Worm (Caenorhabditis elegans) whole organism, early embryonic: ENCODE measurements around the gene F25B3.2.

Experiments used
- B0310.2 ChIP-seq: sonication (generic microtip); optimal IDR thresholded peaks from 2 replicates; lab custom pipeline; 2016; ENCODE audit warnings: mild to moderate bottlenecking, missing genetic modification characterization, missing compliant biosample characterization
- F13C5.2 ChIP-seq: sonication (generic microtip); optimal IDR thresholded peaks from 2 replicates; lab custom pipeline; 2017; ENCODE audit warnings: mild to moderate bottlenecking, missing genetic modification characterization, inconsistent platforms, missing compliant biosample characterization
- aly-1 ChIP-seq: sonication (generic microtip); optimal IDR thresholded peaks from 2 replicates; lab custom pipeline; 2016; ENCODE audit warnings: missing genetic modification characterization, missing compliant biosample characterization
- ama-1 ChIP-seq: fragments of 150-350 bp; optimal IDR thresholded peaks from 2 replicates; lab custom pipeline; 2014
- ceh-13 ChIP-seq: fragments of 200-800 bp; sonication (Bioruptor generic); optimal IDR thresholded peaks from 2 replicates; lab custom pipeline; 2018; ENCODE audit warnings: mild to moderate bottlenecking, missing genetic modification characterization, missing compliant biosample characterization
- ceh-36 ChIP-seq: sonication (generic microtip); optimal IDR thresholded peaks from 2 replicates; lab custom pipeline; 2016; ENCODE audit warnings: missing genetic modification characterization, inconsistent platforms, missing compliant biosample characterization
- ets-7 ChIP-seq: sonication (generic microtip); optimal IDR thresholded peaks from 2 replicates; lab custom pipeline; 2016; ENCODE audit warnings: missing genotype, missing genetic modification characterization, missing compliant biosample characterization
- flt-1 ChIP-seq: fragments of 200-800 bp; sonication (Bioruptor generic); IDR thresholded peaks from 2 replicates; pipeline ENCODE4 v1.3.6; 2022; ENCODE audit warnings: missing genetic modification characterization, missing compliant biosample characterization
- hmbx-1 ChIP-seq: sonication (generic microtip); optimal IDR thresholded peaks from 2 replicates; lab custom pipeline; 2016; ENCODE audit warnings: mild to moderate bottlenecking, missing genetic modification characterization, missing compliant biosample characterization
- hmg-4 ChIP-seq: fragments of 200-800 bp; sonication (Bioruptor generic); optimal IDR thresholded peaks from 2 replicates; lab custom pipeline; 2018; ENCODE audit warnings: mild to moderate bottlenecking, missing genetic modification characterization, missing compliant biosample characterization
- hnd-1 ChIP-seq: sonication (generic microtip); optimal IDR thresholded peaks from 2 replicates; lab custom pipeline; 2016; ENCODE audit warnings: missing genetic modification characterization, missing compliant biosample characterization
- pes-1 ChIP-seq: fragments of 200-800 bp; sonication (Bioruptor generic); IDR thresholded peaks from 2 replicates; pipeline ENCODE4 v1.3.6; 2022; ENCODE audit warnings: missing genetic modification reagents, missing genetic modification characterization, missing compliant biosample characterization
- scrt-1 ChIP-seq: fragments of 200-800 bp; sonication (Bioruptor generic); IDR thresholded peaks from 2 replicates; pipeline ENCODE4 v1.3.6; 2022; ENCODE audit warnings: missing genetic modification characterization, missing compliant biosample characterization
- sea-1 ChIP-seq: fragments of 200-800 bp; sonication (Bioruptor generic); conservative IDR thresholded peaks from 2 replicates; pipeline ENCODE4 v1.3.6; 2022; ENCODE audit warnings: missing genetic modification characterization, missing compliant biosample characterization
- tbx-11 ChIP-seq: fragments of 200-800 bp; sonication (Bioruptor generic); IDR thresholded peaks from 2 replicates; pipeline ENCODE4 v1.3.6; 2022; ENCODE audit warnings: missing genetic modification characterization, missing compliant biosample characterization
- tbx-37 ChIP-seq: fragments of 200-800 bp; sonication (Bioruptor generic); conservative IDR thresholded peaks from 2 replicates; pipeline ENCODE4 v1.3.6; 2022; ENCODE audit warnings: missing genetic modification reagents, missing genetic modification characterization, missing compliant biosample characterization
- tra-4 ChIP-seq: sonication (generic microtip); optimal IDR thresholded peaks from 2 replicates; lab custom pipeline; 2017; ENCODE audit warnings: missing genetic modification characterization, missing compliant biosample characterization

F25B3.2 gene

ce11 chrV:9582594-9583322 is 5.7 kb downstream of the F25B3.2 start, which contains the start of gene rtfo-1:
Gene rtfo-1 (minus strand): TSS chrV:9582644.
- TF ChIP-seq scrt-1 (GFP tag; lab: Robert Waterston, UW) (peak; percentile 41; the same call in 1 of the 2 replicates), tbx-11 (GFP tag; lab: Robert Waterston, UW) (peak; percentile 14; the same call in 1 of the 2 replicates), sea-1 (GFP tag; lab: Robert Waterston, UW) (no peak), hmg-4 (GFP tag; lab: Kevin White, UChicago) (no peak), tbx-37 (peak; percentile 62), ceh-36 (tag; lab: Kevin White, UChicago) (peak; percentile 39), flt-1 (GFP tag; lab: Robert Waterston, UW) (peak; percentile 50; the same call in 1 of the 2 replicates), ceh-13 (GFP tag; lab: Kevin White, UChicago) (peak; percentile 42), F13C5.2 (tag; lab: Kevin White, UChicago) (peak; percentile 79), hmbx-1 (tag; lab: Kevin White, UChicago) (no peak), pes-1 (GFP tag; lab: Robert Waterston, UW) (no peak; the same call in 1 of the 2 replicates), aly-1 (tag; lab: Kevin White, UChicago) (no peak), ets-7 (tag; lab: Kevin White, UChicago) (no peak), hnd-1 (tag; lab: Kevin White, UChicago) (peak; percentile 6), B0310.2 (tag; lab: Kevin White, UChicago) (no peak), tra-4 (tag; lab: Kevin White, UChicago) (no peak), ama-1 (lab: Kevin White, UChicago) (no peak)

ce11 chrV:9583323-9583644 is 6.2 kb downstream of the F25B3.2 start, which contains the start of gene K09G1.1:
Gene K09G1.1 (plus strand): TSS chrV:9583545.
- TF ChIP-seq hmg-4 (GFP tag; lab: Kevin White, UChicago) (no peak), tbx-37 (no peak), F13C5.2 (tag; lab: Kevin White, UChicago) (no peak), aly-1 (tag; lab: Kevin White, UChicago) (no peak), ama-1 (lab: Kevin White, UChicago) (no peak), B0310.2 (tag; lab: Kevin White, UChicago) (no peak), ets-7 (tag; lab: Kevin White, UChicago) (no peak), ceh-13 (GFP tag; lab: Kevin White, UChicago) (no peak), flt-1 (GFP tag; lab: Robert Waterston, UW) (no peak), scrt-1 (GFP tag; lab: Robert Waterston, UW) (no peak), pes-1 (GFP tag; lab: Robert Waterston, UW) (no peak), ceh-36 (tag; lab: Kevin White, UChicago) (no peak), tbx-11 (GFP tag; lab: Robert Waterston, UW) (no peak), hnd-1 (tag; lab: Kevin White, UChicago) (no peak), hmbx-1 (tag; lab: Kevin White, UChicago) (no peak), sea-1 (GFP tag; lab: Robert Waterston, UW) (no peak), tra-4 (tag; lab: Kevin White, UChicago) (no peak)

- TF ChIP-seq sea-1 (GFP tag; lab: Robert Waterston, UW) (no peak), ceh-36 (tag; lab: Kevin White, UChicago) (no peak), ets-7 (tag; lab: Kevin White, UChicago) (no peak), ama-1 (lab: Kevin White, UChicago) (no peak), hmbx-1 (tag; lab: Kevin White, UChicago) (no peak), aly-1 (tag; lab: Kevin White, UChicago) (no peak), pes-1 (GFP tag; lab: Robert Waterston, UW) (no peak), B0310.2 (tag; lab: Kevin White, UChicago) (no peak), hmg-4 (GFP tag; lab: Kevin White, UChicago) (no peak), tra-4 (tag; lab: Kevin White, UChicago) (no peak), hnd-1 (tag; lab: Kevin White, UChicago) (no peak), ceh-13 (GFP tag; lab: Kevin White, UChicago) (no peak), F13C5.2 (tag; lab: Kevin White, UChicago) (no peak)
Observed at ce11 chrV:9584263-9584662, 7.2 kb downstream of the F25B3.2 start.

ce11 chrV:9587619-9588018 is 10.5 kb downstream of the F25B3.2 start:
- TF ChIP-seq hmg-4 (GFP tag; lab: Kevin White, UChicago): no peak
- no peak for TF ChIP-seq ets-7 (tag; lab: Kevin White, UChicago)
- no peak for TF ChIP-seq sea-1 (GFP tag; lab: Robert Waterston, UW)
- no peak for TF ChIP-seq ceh-13 (GFP tag; lab: Kevin White, UChicago)
- TF ChIP-seq ama-1 (lab: Kevin White, UChicago): no peak
- TF ChIP-seq aly-1 (tag; lab: Kevin White, UChicago): no peak
- no peak for TF ChIP-seq pes-1 (GFP tag; lab: Robert Waterston, UW)
- no peak for TF ChIP-seq tbx-37
- no peak for TF ChIP-seq tra-4 (tag; lab: Kevin White, UChicago)
- TF ChIP-seq tbx-11 (GFP tag; lab: Robert Waterston, UW): no peak

ce11 chrV:9588574-9588973 is 11.5 kb downstream of the F25B3.2 start:
- no peak for TF ChIP-seq tbx-11 (GFP tag; lab: Robert Waterston, UW)
- TF ChIP-seq ceh-36 (tag; lab: Kevin White, UChicago): no peak
- TF ChIP-seq B0310.2 (tag; lab: Kevin White, UChicago): no peak
- no peak for TF ChIP-seq ama-1 (lab: Kevin White, UChicago)
- no peak for TF ChIP-seq aly-1 (tag; lab: Kevin White, UChicago)
- TF ChIP-seq hnd-1 (tag; lab: Kevin White, UChicago): no peak
- TF ChIP-seq tbx-37: no peak
- TF ChIP-seq hmg-4 (GFP tag; lab: Kevin White, UChicago): no peak
- no peak for TF ChIP-seq scrt-1 (GFP tag; lab: Robert Waterston, UW)
- TF ChIP-seq ets-7 (tag; lab: Kevin White, UChicago): no peak
- no peak for TF ChIP-seq flt-1 (GFP tag; lab: Robert Waterston, UW)
- no peak for TF ChIP-seq F13C5.2 (tag; lab: Kevin White, UChicago)
- TF ChIP-seq pes-1 (GFP tag; lab: Robert Waterston, UW): no peak
- TF ChIP-seq tra-4 (tag; lab: Kevin White, UChicago): no peak
- TF ChIP-seq ceh-13 (GFP tag; lab: Kevin White, UChicago): no peak
- no peak for TF ChIP-seq hmbx-1 (tag; lab: Kevin White, UChicago)
- no peak for TF ChIP-seq sea-1 (GFP tag; lab: Robert Waterston, UW)
